Worm (Caenorhabditis elegans) whole organism, L4/young adult: Measurements from ENCODE around the gene clec-122.

Source experiments
- W03F9.2 ChIP-seq: fragments of 150-350 bp; optimal IDR thresholded peaks from 2 replicates; lab custom pipeline; 2014; ENCODE audit warnings: missing biosample characterization, missing genetic modification characterization
- dao-5 ChIP-seq: sonication (generic microtip); optimal IDR thresholded peaks from 2 replicates; lab custom pipeline; 2016; ENCODE audit warnings: missing genotype, missing genetic modification characterization, moderate library complexity, missing compliant biosample characterization
- him-1 ChIP-seq: sonication (generic microtip); optimal IDR thresholded peaks from 2 replicates; lab custom pipeline; 2016; ENCODE audit warnings: missing genotype, missing genetic modification reagents, missing genetic modification characterization, missing compliant biosample characterization

DNA sequence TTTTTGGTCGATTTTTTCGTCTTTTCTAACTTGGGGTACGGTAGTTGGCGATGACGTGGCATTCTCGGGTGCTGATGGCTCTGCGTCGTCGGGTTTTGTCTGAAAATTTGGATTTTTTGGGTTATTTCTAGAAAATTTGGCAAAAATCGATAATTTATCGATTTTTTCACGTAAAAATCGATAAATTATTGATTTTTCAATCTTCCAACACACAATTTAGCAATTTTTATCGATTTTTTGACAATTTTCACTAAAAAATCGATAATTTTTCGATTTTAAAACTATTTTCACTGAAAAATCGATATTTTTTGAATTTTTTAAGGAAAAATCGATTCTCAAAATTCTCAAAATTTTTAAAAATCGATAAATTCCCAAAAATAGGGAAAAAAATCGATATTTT, 43.0 kb upstream of the clec-122 start:
- TF ChIP-seq W03F9.2 (tag; lab: Kevin White, UChicago) (no peak), dao-5 (tag; lab: Kevin White, UChicago) (no peak), him-1 (no peak)
